Fruit fly (Drosophila melanogaster) Kc167 (cell line): ENCODE data around the gene CG13138.

Experiments used
- Myc ChIP-seq: fragments of >200 bp; optimal IDR thresholded peaks from 2 replicates; lab custom pipeline; 2017; ENCODE audit warnings: missing external identifiers
- Sin3A ChIP-seq: fragments of >200 bp; optimal IDR thresholded peaks from 2 replicates; lab custom pipeline; 2018; ENCODE audit warnings: missing external identifiers
- h ChIP-seq: fragments of >200 bp; optimal IDR thresholded peaks from 3 replicates; lab custom pipeline; 2018; ENCODE audit warnings: missing external identifiers
- insv ChIP-seq: fragments of >200 bp; optimal IDR thresholded peaks from 3 replicates; lab custom pipeline; 2018; ENCODE audit warnings: missing external identifiers
- psq ChIP-seq: fragments of >200 bp; optimal IDR thresholded peaks from 2 replicates; lab custom pipeline; 2017; ENCODE audit warnings: missing external identifiers
- ttk ChIP-seq: sonication (Bioruptor generic); optimal IDR thresholded peaks from 2 replicates; lab custom pipeline; 2017; ENCODE audit warnings: missing external identifiers

The CG13138 gene

DNA sequence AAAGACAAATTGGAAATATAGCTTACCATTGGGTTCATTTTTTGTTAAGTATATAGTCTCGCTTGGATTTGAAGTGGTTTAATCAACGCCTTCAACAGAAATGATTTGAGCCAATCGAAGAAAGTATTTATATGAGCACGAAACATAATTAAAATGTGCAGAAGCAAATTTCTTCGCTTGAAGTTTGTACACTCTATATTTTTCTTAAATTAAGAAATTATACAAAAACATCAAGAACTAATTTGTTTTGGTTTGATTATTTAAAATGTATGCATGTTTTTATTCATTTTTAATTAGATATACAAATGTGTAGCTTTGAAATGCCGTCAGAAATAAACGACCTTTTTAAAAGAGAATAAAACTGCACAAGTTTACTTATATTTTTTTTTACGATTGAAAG lies at the start of gene CG13138:
Gene CG13138 (minus strand): TSS at position 101 of the 400 bp plus-strand sequence.
- TF ChIP-seq h (lab: Kevin White, UChicago) = no peak
- TF ChIP-seq psq = no peak
- no peak for TF ChIP-seq Myc (lab: Kevin White, UChicago)
- no peak for TF ChIP-seq ttk (lab: Kevin White, UChicago)
- TF ChIP-seq Sin3A (lab: Kevin White, UChicago) = no peak
- no peak for TF ChIP-seq insv (lab: Kevin White, UChicago)

DNA sequence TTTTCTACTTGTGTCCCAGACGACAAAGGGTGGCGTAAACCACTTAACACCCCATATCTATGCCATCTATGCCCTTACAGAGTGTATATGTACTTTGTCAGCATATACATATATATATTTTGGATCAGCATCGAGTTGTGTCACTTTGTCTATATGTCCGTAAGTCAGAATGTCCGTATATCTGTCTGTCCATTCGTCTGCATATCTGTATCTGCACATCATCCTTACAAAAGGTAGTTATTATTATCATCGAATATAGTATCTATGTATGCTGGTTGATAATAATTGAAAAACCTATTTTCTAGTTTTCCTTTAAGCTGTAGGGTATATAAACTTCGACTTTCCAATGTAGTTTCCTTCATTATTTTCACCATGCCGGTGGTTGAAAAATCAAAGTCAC lies 49.3 kb upstream of the CG13138 start:
- TF ChIP-seq Sin3A (lab: Kevin White, UChicago) = no peak
- no peak for TF ChIP-seq insv (lab: Kevin White, UChicago)
- TF ChIP-seq ttk (lab: Kevin White, UChicago) = no peak
- no peak for TF ChIP-seq psq
- TF ChIP-seq Myc (lab: Kevin White, UChicago) = no peak
- TF ChIP-seq h (lab: Kevin White, UChicago) = no peak

DNA sequence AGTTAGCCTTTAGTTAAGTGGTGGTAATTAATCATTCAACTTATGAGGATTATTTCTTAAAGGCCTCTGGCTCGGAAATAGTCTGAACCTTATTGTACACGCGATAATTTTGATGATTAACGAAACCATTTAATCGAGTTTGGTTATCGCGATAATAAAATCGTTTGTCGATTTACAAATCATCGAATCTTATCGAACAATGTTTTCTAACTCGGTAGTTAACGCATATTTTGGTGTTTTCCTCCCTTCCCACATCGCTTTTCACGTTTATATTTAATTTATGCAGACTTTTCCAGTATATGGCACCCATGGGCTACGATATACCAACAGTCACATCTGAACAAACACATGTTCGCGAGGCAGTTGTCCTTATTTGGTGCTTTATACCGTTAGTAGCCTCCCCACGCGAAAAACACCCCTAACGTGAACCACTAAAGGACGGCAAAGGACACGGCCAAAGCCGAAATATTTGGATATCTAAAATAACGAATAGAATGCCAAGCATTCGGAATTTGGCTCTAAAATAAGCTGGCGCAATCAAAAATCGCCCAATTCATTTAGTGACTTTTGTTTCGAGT lies 42.3 kb upstream of the CG13138 start, which contains the start of gene Frmd5:
Gene Frmd5 (plus strand): TSS at position 414 of the 578 bp plus-strand sequence.
- TF ChIP-seq insv (lab: Kevin White, UChicago) = no peak
- TF ChIP-seq h (lab: Kevin White, UChicago) = no peak
- no peak for TF ChIP-seq psq
- no peak for TF ChIP-seq Sin3A (lab: Kevin White, UChicago)
- no peak for TF ChIP-seq ttk (lab: Kevin White, UChicago)
- TF ChIP-seq Myc (lab: Kevin White, UChicago) = no peak

DNA sequence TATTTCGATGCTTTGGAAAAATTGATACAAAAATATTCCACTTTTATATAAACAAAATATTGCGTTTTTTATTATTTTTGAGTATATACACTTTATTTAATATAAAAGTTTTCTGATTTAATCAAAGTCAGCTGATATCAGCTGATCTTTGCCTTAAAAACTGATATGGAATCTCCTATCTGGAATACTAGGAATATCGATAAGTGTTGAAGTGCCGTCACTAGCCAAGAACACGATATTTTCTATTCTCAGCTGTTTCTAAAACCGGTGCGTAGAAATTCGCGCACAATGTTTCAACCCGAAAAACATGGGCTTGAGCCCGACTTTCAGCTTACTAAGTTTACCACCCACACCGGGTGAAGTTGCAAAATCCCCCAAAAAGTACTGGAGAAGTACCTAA lies 40.7 kb upstream of the CG13138 start, which contains the start of gene Sps2:
Gene Sps2 (plus strand): TSS at position 124 of the 400 bp plus-strand sequence.
- TF ChIP-seq ttk (lab: Kevin White, UChicago) (no peak), h (lab: Kevin White, UChicago) (no peak), Sin3A (lab: Kevin White, UChicago) (no peak), psq (no peak), Myc (lab: Kevin White, UChicago) (no peak), insv (lab: Kevin White, UChicago) (no peak)

DNA sequence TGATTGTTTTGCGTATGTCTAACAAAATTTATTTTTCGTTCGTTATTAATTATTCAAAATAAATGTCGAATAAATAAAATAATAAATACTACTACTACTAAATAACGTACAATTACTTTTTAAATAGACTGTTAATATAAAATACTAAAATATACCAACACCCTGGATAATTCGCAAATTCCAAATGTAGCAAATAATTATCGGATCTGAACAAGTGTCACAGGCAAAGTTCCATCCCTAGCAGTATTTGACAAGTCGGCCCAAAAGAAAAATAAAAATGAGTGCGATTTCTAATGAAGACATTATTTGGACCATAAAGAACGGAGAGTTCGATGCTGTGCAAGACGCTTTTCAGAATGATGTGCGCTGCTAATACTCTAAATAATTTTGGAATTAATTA lies 39.6 kb upstream of the CG13138 start, which contains the start of gene CG31715:
Gene CG31715 (plus strand): TSS at position 212 of the 400 bp plus-strand sequence.
- TF ChIP-seq Sin3A (lab: Kevin White, UChicago) (no peak), h (lab: Kevin White, UChicago) (no peak), Myc (lab: Kevin White, UChicago) (no peak), insv (lab: Kevin White, UChicago) (no peak), psq (no peak), ttk (lab: Kevin White, UChicago) (no peak)

DNA sequence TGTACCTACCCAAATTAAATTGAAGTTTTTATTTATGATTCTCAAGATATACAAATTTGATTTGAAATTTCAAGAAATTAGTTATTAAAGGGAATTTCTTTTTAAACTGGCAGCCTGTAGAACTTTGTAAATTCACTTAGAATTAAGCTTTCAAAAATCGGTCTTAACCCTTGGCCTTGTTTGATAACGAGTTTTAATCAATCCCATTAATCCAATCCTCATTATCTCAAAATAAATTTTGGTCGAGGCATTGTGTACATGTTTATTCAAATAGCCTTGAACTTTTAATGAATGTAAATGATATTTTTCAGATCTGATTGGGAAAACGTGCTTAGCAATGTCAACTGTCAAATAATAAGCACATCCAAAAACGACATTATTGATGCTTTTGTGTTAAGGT lies 38.0 kb upstream of the CG13138 start:
- TF ChIP-seq psq = no peak
- TF ChIP-seq insv (lab: Kevin White, UChicago) = no peak

DNA sequence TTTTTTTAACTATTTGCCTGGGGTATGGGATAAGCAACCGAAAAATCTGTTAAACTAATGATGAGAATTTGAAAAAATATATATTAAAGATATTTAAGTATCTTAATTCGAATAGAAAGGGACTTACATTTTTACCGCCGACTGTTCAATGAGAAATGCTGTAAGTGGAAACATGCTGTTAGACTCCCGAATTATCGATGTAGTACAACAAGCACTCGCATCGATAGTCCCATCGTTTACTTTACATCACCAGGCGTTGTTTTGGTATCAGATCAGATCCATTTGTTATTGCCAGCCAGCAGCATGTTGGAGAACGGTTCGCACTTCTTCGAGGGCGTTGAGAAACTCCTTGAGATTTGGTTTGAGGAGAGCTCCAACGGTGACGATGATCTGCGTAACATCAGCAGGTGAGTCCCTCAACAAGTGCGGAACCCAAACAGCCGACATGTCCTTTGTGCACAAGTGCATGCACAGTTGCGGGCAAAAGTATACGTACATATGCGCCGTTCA lies 37.4 kb upstream of the CG13138 start, which contains the start of gene SamDC:
Gene SamDC (plus strand): TSS at position 246 of the 510 bp plus-strand sequence.
- no peak for TF ChIP-seq Myc (lab: Kevin White, UChicago)
- TF ChIP-seq insv (lab: Kevin White, UChicago) = no peak
- no peak for TF ChIP-seq h (lab: Kevin White, UChicago)
- TF ChIP-seq psq = no peak
- TF ChIP-seq Sin3A (lab: Kevin White, UChicago) = no peak
- TF ChIP-seq ttk (lab: Kevin White, UChicago) = no peak

DNA sequence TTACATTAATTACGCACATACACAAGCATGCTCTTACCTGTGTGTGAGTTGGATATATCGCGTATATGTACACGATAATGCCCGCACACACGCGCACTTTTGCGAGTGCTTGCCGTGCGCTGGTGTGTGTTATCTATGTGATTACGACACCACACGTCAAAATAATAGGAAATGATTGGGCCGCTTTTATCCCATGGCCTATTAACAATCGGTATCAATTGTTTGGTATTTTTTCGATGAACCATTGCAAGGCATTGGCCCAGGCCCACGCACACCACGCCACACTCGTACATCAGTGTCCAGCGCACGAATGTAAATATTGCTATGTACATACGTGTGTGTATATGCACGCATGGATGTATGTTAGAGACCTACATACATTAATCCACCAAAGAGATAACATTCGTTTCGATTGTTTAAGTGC lies 33.0 kb upstream of the CG13138 start:
- TF ChIP-seq h (lab: Kevin White, UChicago) = no peak
- TF ChIP-seq ttk (lab: Kevin White, UChicago) = no peak
- no peak for TF ChIP-seq insv (lab: Kevin White, UChicago)
- no peak for TF ChIP-seq Sin3A (lab: Kevin White, UChicago)
- no peak for TF ChIP-seq Myc (lab: Kevin White, UChicago)
- TF ChIP-seq psq = no peak

DNA sequence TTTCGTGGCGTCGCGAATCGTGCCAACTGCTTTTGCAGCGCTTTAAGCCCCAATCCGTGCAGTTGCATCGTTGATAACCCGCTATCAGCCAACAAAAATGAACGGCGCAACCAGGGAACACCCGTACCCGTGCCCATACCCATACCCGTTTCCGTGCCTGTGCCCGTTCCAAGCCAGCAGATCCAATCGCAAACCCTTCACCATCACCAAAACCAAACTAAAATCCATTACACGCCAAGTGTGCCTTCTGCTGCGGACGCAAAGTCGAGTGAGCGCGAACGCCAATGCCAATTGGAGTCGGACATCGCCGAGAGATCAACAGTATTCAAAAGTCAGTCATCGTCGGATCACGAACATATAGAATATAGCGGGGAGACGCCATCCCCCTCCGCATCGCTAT lies 32.4 kb upstream of the CG13138 start:
- no peak for TF ChIP-seq psq

DNA sequence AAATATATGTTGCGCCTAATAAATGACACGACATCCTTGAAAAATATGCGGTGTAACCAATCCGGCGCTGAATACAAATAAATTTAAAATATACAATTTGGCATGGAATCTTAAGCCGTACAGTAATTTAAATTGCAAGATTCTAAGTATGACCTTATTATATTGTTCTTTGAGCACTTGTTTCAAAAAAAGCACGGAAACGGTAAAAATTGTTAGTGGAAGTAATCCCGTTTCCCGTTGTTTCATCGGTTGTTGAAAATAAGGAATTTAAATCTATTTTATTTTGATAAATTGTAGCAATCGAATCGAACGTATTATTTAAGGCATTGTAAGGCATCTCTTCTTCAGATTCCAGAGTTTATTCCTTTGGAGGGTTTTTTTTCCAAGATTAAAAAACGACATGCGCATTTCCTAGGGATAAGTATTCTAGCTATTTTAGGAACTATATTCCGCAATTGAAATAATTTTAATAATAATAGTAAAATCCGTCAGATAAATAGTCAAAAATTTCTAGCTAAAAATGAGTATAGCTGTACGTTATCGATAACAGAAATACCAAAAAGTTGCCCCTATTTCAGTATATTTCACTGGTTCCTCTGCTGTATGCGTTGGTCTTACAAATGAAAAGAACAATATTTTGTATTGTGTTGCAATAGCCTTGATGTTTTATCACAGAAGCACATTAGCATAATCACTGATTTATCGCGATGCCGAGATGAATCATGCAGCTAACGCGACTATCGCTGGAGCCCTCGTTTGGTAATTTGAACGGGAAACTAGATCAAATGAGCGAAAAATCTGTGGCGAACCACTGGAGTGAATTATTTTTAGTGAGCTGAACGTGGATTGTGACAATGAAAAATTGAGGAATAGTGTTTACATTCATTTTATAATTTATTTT lies 31.5 kb upstream of the CG13138 start, which contains the start of gene GATAd:
Gene GATAd (plus strand): TSS at position 644 of the 901 bp plus-strand sequence.
- TF ChIP-seq h (lab: Kevin White, UChicago) = no peak
- no peak for TF ChIP-seq ttk (lab: Kevin White, UChicago)
- no peak for TF ChIP-seq Sin3A (lab: Kevin White, UChicago)
- TF ChIP-seq Myc (lab: Kevin White, UChicago) = no peak
- no peak for TF ChIP-seq insv (lab: Kevin White, UChicago)
- no peak for TF ChIP-seq psq

DNA sequence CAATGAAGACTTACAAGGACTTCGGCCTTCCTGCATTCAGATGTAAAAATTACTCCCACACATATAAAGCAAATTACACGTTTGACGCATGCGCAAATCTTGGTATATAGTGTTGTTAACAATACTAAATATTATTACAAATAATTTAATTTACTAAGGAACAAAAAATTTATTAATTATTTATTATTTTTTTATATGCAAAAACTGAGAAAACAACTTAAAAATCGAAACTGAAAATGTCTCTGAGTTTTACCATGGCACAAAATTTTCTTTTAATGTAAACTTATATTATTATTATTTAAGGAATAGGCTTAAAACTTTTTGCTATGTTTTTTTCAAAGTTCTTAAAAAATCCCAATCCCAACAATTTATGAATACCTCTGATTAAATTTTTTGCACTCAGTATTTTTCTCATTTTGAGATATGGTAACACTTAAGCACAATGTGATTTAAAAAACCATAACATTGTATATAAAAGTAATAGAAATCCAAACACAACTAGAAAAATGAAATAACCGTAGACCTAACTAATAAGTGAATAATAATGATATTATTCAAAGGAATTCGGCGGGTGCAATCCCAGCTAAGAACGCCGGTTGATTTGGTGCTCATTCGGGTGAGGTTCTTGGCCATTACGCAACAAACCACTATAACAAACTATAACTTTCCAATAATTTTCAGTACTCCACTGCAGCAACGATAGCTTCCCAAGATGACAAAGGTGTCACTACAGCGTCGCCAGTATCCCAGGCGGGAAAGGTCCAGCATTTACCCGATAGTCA lies 29.4 kb upstream of the CG13138 start, which contains the start of the genes Schip1 and Cox10:
Gene Schip1 (minus strand): TSS at position 51 of the 782 bp plus-strand sequence.
Gene Cox10 (plus strand): TSS at position 406 of the 782 bp plus-strand sequence.
- TF ChIP-seq ttk (lab: Kevin White, UChicago) = no peak
- no peak for TF ChIP-seq h (lab: Kevin White, UChicago)
- no peak for TF ChIP-seq insv (lab: Kevin White, UChicago)
- no peak for TF ChIP-seq psq
- no peak for TF ChIP-seq Myc (lab: Kevin White, UChicago)
- no peak for TF ChIP-seq Sin3A (lab: Kevin White, UChicago)
